Fruit fly (Drosophila melanogaster) S2 (cell line): ENCODE data around the gene CG11437.

Source experiments
- CG8478 ChIP-seq: fragments of >200 bp; optimal IDR thresholded peaks from 2 replicates; lab custom pipeline; 2018
- CTCF ChIP-seq, 2 experiments: fragments of >200 bp; optimal IDR thresholded peaks; 2 replicates each; lab custom pipeline; 2018

- TF ChIP-seq CG8478 (lab: Kevin White, UChicago) (no peak), CTCF (optimal IDR thresholded peaks at IDR 0.05; lab: Kevin White, UChicago) (no peak)
Observed at dm6 chr3L:22503730-22504129, 35.1 kb downstream of the CG11437 start, which contains the start of gene CG43331.
